Worm (Caenorhabditis elegans): ENCODE results near the gene plx-1.

plx-1 gene

ce11 chrIV:977793-978192, 18.5 kb downstream of the plx-1 start:
- peak; percentile 98 for TF ChIP-seq ceh-28 (tag; optimal IDR thresholded peaks at IDR 0.05)

- TF ChIP-seq ceh-28 (tag; optimal IDR thresholded peaks at IDR 0.05): peak; percentile 90
These were observed 19.0 kb downstream of the plx-1 start for ce11 chrIV:978309-978708.

ce11 chrIV:983558-983957, 24.2 kb downstream of the plx-1 start:
- TF ChIP-seq nhr-43 (tag; optimal IDR thresholded peaks at IDR 0.05; ENCODE audit: poor library complexity, severe bottlenecking) (no peak), ceh-28 (tag; optimal IDR thresholded peaks at IDR 0.05) (peak; percentile 99)

- TF ChIP-seq ztf-11 (tag; optimal IDR thresholded peaks at IDR 0.05) (no peak), elt-3 (tag; optimal IDR thresholded peaks at IDR 0.05) (no peak), jun-1 (tag; optimal IDR thresholded peaks at IDR 0.05) (no peak), mml-1 (tag; optimal IDR thresholded peaks at IDR 0.05) (no peak), egl-27 (tag; optimal IDR thresholded peaks at IDR 0.05) (no peak), nhr-23 (tag; optimal IDR thresholded peaks at IDR 0.05) (no peak), R02D3.7 (tag; optimal IDR thresholded peaks at IDR 0.05) (no peak), mdl-1 (tag; optimal IDR thresholded peaks at IDR 0.05) (no peak), unc-62 (GFP tag; optimal IDR thresholded peaks at IDR 0.05) (no peak), eor-1 (tag; optimal IDR thresholded peaks at IDR 0.05) (no peak), lsy-12 (tag; optimal IDR thresholded peaks at IDR 0.05) (no peak), ceh-16 (tag; optimal IDR thresholded peaks at IDR 0.05) (no peak), elt-1 (tag; optimal IDR thresholded peaks at IDR 0.05) (no peak), fkh-10 (GFP tag; optimal IDR thresholded peaks at IDR 0.05) (no peak)
These were observed 31.0 kb downstream of the plx-1 start, which contains the start of gene egrh-2 for ce11 chrIV:990352-990751. egrh-2 (minus strand) TSS chrIV:990452.

ce11 chrIV:991181-991642, 31.9 kb downstream of the plx-1 start:
- TF ChIP-seq nhr-11 (tag; optimal IDR thresholded peaks at IDR 0.05): no peak
- TF ChIP-seq lsy-12 (tag; optimal IDR thresholded peaks at IDR 0.05): no peak
- TF ChIP-seq nhr-43 (tag; optimal IDR thresholded peaks at IDR 0.05; ENCODE audit: poor library complexity, severe bottlenecking): no peak
- peak; percentile 94 for TF ChIP-seq snpc-4 (tag; optimal IDR thresholded peaks at IDR 0.05)
- no peak for TF ChIP-seq R02D3.7 (tag; optimal IDR thresholded peaks at IDR 0.05)
- no peak for TF ChIP-seq nhr-23 (tag; optimal IDR thresholded peaks at IDR 0.05)
- TF ChIP-seq ama-1 (optimal IDR thresholded peaks at IDR 0.05): peak; percentile 92
- TF ChIP-seq pqm-1 (tag; optimal IDR thresholded peaks at IDR 0.05): peak; percentile 25
- peak; percentile 3 for TF ChIP-seq elt-2 (tag; optimal IDR thresholded peaks at IDR 0.05)

ce11 chrIV:991647-992400, 32.5 kb downstream of the plx-1 start, which contains the start of gene lep-2:
lep-2 (plus strand) TSS chrIV:992283.
- TF ChIP-seq lin-15B (tag; optimal IDR thresholded peaks at IDR 0.05) (peak; percentile 40), elt-1 (tag; optimal IDR thresholded peaks at IDR 0.05) (no peak), nfya-1 (tag; optimal IDR thresholded peaks at IDR 0.05; ENCODE audit: insufficient read depth) (peak; percentile 4), ceh-28 (tag; optimal IDR thresholded peaks at IDR 0.05) (peak; percentile 96)

- TF ChIP-seq zag-1 (tag; optimal IDR thresholded peaks at IDR 0.05) (no peak), mdl-1 (tag; optimal IDR thresholded peaks at IDR 0.05) (no peak), lin-39 (tag; optimal IDR thresholded peaks at IDR 0.05) (no peak), pqm-1 (tag; optimal IDR thresholded peaks at IDR 0.05) (no peak), R02D3.7 (tag; optimal IDR thresholded peaks at IDR 0.05) (no peak), ceh-28 (tag; optimal IDR thresholded peaks at IDR 0.05) (no peak), fkh-2 (tag; optimal IDR thresholded peaks at IDR 0.05) (no peak), fkh-10 (GFP tag; optimal IDR thresholded peaks at IDR 0.05) (no peak), lin-15B (tag; optimal IDR thresholded peaks at IDR 0.05) (no peak), sea-2 (GFP tag; optimal IDR thresholded peaks at IDR 0.05) (no peak), egl-5 (tag; optimal IDR thresholded peaks at IDR 0.05) (no peak)
These were observed 39.6 kb downstream of the plx-1 start, which contains the start of gene Y55F3AM.5 for ce11 chrIV:998914-999313. Y55F3AM.5 (plus strand) TSS chrIV:999214.

Measured in whole organism, L3 larva.